Worm (Caenorhabditis elegans) whole organism, L1 larva: ENCODE results near the gene tag-250.

Experiments
- C04F5.9 ChIP-seq: sonication (generic microtip); optimal IDR thresholded peaks from 2 replicates; lab custom pipeline; 2016; ENCODE audit warnings: missing genetic modification characterization, missing compliant biosample characterization
- C16A3.4 ChIP-seq: fragments of 150-350 bp; optimal IDR thresholded peaks from 2 replicates; lab custom pipeline; 2014; ENCODE audit warnings: missing biosample characterization, missing genetic modification characterization
- aly-2 ChIP-seq: fragments of 150-350 bp; optimal IDR thresholded peaks from 2 replicates; lab custom pipeline; 2014; ENCODE audit warnings: missing biosample characterization, missing genetic modification characterization
- ama-1 ChIP-seq: fragments of 150-350 bp; optimal IDR thresholded peaks from 2 replicates; lab custom pipeline; 2014
- blmp-1 ChIP-seq: fragments of 150-350 bp; optimal IDR thresholded peaks from 2 replicates; lab custom pipeline; 2014; ENCODE audit warnings: missing biosample characterization, missing genetic modification characterization
- ceh-8 ChIP-seq: fragments of 200-800 bp; sonication (Bioruptor generic); optimal IDR thresholded peaks from 2 replicates; lab custom pipeline; 2018; ENCODE audit warnings: mild to moderate bottlenecking, missing genetic modification characterization, moderate library complexity, missing compliant biosample characterization
- ceh-82 ChIP-seq, 3 experiments: fragments of 150-350 bp in 1 of 3; sonication (generic microtip) in 2 of 3; optimal IDR thresholded peaks; 2 replicates each; lab custom pipeline; 2014 to 2017; ENCODE audit warnings: missing biosample characterization in 3 of 3, missing genetic modification characterization in 3 of 3
- ces-1 ChIP-seq: fragments of 150-350 bp; optimal IDR thresholded peaks from 2 replicates; lab custom pipeline; 2014; ENCODE audit warnings: missing biosample characterization, missing genetic modification reagents, missing genetic modification characterization
- dpl-1 ChIP-seq, 3 experiments: fragments of 150-350 bp in 2 of 3; sonication (generic microtip) in 1 of 3; optimal IDR thresholded peaks; 2 replicates each; lab custom pipeline; 2014 to 2017; ENCODE audit warnings: missing biosample characterization in 3 of 3, missing genetic modification characterization in 3 of 3, missing genetic modification reagents in 3 of 3
- efl-1 ChIP-seq, 4 experiments: fragments of 150-350 bp; optimal IDR thresholded peaks in 3 of 4; peaks in 1 of 4; 1 replicate in 1 of 4; 2 replicates in 3 of 4; lab custom pipeline; 2014; ENCODE audit warnings: missing biosample characterization in 2 of 4, missing genetic modification characterization in 2 of 4, missing genetic modification reagents in 2 of 4
- efl-3 ChIP-seq: fragments of 200-800 bp; sonication (Bioruptor generic); optimal IDR thresholded peaks from 2 replicates; lab custom pipeline; 2018; ENCODE audit warnings: mild to moderate bottlenecking, missing genetic modification characterization, missing compliant biosample characterization
- egl-13 ChIP-seq: sonication (generic microtip); optimal IDR thresholded peaks from 2 replicates; lab custom pipeline; 2016; ENCODE audit warnings: missing genotype, missing genetic modification reagents, missing genetic modification characterization, missing compliant biosample characterization
- egl-27 ChIP-seq, 2 experiments: fragments of 150-350 bp in 1 of 2; sonication (generic microtip); optimal IDR thresholded peaks; 3 replicates each; lab custom pipeline; 2017 to 2018; ENCODE audit warnings: missing biosample characterization in 2 of 2, missing genetic modification characterization in 2 of 2, missing genetic modification reagents in 2 of 2
- elt-2 ChIP-seq: sonication (generic microtip); optimal IDR thresholded peaks from 2 replicates; lab custom pipeline; 2016; ENCODE audit warnings: missing genetic modification characterization, mild to moderate bottlenecking, inconsistent platforms, missing compliant biosample characterization, missing genetic modification reagents
- elt-3 ChIP-seq, 6 experiments: fragments of 150-350 bp in 1 of 6; sonication (generic microtip); optimal IDR thresholded peaks; 2 replicates each; lab custom pipeline; 2017 to 2018; ENCODE audit warnings: missing biosample characterization in 6 of 6, missing genetic modification characterization in 6 of 6, inconsistent platforms in 1 of 6
- ets-5 ChIP-seq: fragments of 200-800 bp; sonication (Bioruptor generic); IDR thresholded peaks from 2 replicates; pipeline ENCODE4 v1.3.6; 2022; ENCODE audit warnings: missing genetic modification characterization, missing compliant biosample characterization
- fkh-10 ChIP-seq: sonication (generic microtip); optimal IDR thresholded peaks from 2 replicates; lab custom pipeline; 2017; ENCODE audit warnings: missing biosample characterization, missing genetic modification reagents, missing genetic modification characterization
- fkh-4 ChIP-seq: sonication (generic microtip); optimal IDR thresholded peaks from 2 replicates; lab custom pipeline; 2016; ENCODE audit warnings: missing compliant biosample characterization, missing genetic modification characterization, borderline replicate concordance
- fkh-8 ChIP-seq: sonication (generic microtip); optimal IDR thresholded peaks from 2 replicates; lab custom pipeline; 2016; ENCODE audit warnings: mild to moderate bottlenecking, missing genetic modification characterization, missing compliant biosample characterization
- isw-1 ChIP-seq: fragments of 200-800 bp; sonication (Bioruptor generic); IDR thresholded peaks from 2 replicates; pipeline ENCODE4 v1.3.6; 2022; ENCODE audit warnings: missing genetic modification characterization, missing compliant biosample characterization
- lin-14 ChIP-seq: fragments of 200-800 bp; sonication (Bioruptor generic); optimal IDR thresholded peaks from 2 replicates; lab custom pipeline; 2018; ENCODE audit warnings: mild to moderate bottlenecking, missing genetic modification characterization, moderate library complexity, missing compliant biosample characterization
- lin-15B ChIP-seq: fragments of 150-350 bp; sonication (generic microtip); optimal IDR thresholded peaks from 3 replicates; lab custom pipeline; 2014; ENCODE audit warnings: missing biosample characterization, missing genetic modification characterization
- lin-35 ChIP-seq, 2 experiments: fragments of 150-350 bp; optimal IDR thresholded peaks; 2 replicates each; lab custom pipeline; 2014; ENCODE audit warnings: missing biosample characterization in 2 of 2, missing genetic modification characterization in 2 of 2, missing genetic modification reagents in 2 of 2
- lsy-2 ChIP-seq, 2 experiments: fragments of 150-350 bp; optimal IDR thresholded peaks; 2 replicates each; lab custom pipeline; 2014; ENCODE audit warnings: missing biosample characterization in 2 of 2, missing genetic modification characterization in 2 of 2
- mdl-1 ChIP-seq, 2 experiments: fragments of 150-350 bp; optimal IDR thresholded peaks; 2 replicates each; lab custom pipeline; 2014 to 2017; ENCODE audit warnings: missing biosample characterization in 2 of 2, missing genetic modification characterization in 2 of 2, inconsistent platforms in 1 of 2
- mef-2 ChIP-seq: fragments of 150-350 bp; optimal IDR thresholded peaks from 2 replicates; lab custom pipeline; 2014; ENCODE audit warnings: missing biosample characterization, missing genetic modification characterization
- mep-1 ChIP-seq: fragments of 150-350 bp; optimal IDR thresholded peaks from 2 replicates; lab custom pipeline; 2014; ENCODE audit warnings: missing biosample characterization, missing genetic modification characterization
- nhr-19 ChIP-seq: fragments of 200-800 bp; sonication (Bioruptor generic); conservative IDR thresholded peaks from 2 replicates; pipeline ENCODE4 v1.3.6; 2022; ENCODE audit warnings: missing genetic modification characterization, missing compliant biosample characterization
- nhr-20 ChIP-seq: sonication (generic microtip); optimal IDR thresholded peaks from 2 replicates; lab custom pipeline; 2016; ENCODE audit warnings: mild to moderate bottlenecking, missing genetic modification characterization, missing compliant biosample characterization
- nhr-237 ChIP-seq: fragments of 150-350 bp; optimal IDR thresholded peaks from 2 replicates; lab custom pipeline; 2014; ENCODE audit warnings: missing biosample characterization, missing genetic modification characterization
- nhr-28 ChIP-seq: fragments of 150-350 bp; optimal IDR thresholded peaks from 2 replicates; lab custom pipeline; 2014; ENCODE audit warnings: missing biosample characterization, missing genetic modification characterization
- nhr-71 ChIP-seq: sonication (generic microtip); optimal IDR thresholded peaks from 2 replicates; lab custom pipeline; 2016; ENCODE audit warnings: mild to moderate bottlenecking, missing genetic modification characterization, moderate library complexity, missing compliant biosample characterization
- nhr-77 ChIP-seq: fragments of 150-350 bp; optimal IDR thresholded peaks from 2 replicates; lab custom pipeline; 2014; ENCODE audit warnings: missing biosample characterization, missing genetic modification characterization
- nhr-85 ChIP-seq: sonication (generic microtip); peaks from one replicate; lab custom pipeline; 2016; ENCODE audit warnings: missing genetic modification characterization, inconsistent platforms, missing compliant biosample characterization
- pqm-1 ChIP-seq: sonication (generic microtip); optimal IDR thresholded peaks from 3 replicates; lab custom pipeline; 2017; ENCODE audit warnings: missing biosample characterization, missing genetic modification characterization
- rnt-1 ChIP-seq: sonication (generic microtip); optimal IDR thresholded peaks from 2 replicates; lab custom pipeline; 2016; ENCODE audit warnings: mild to moderate bottlenecking, missing genetic modification characterization, moderate library complexity, missing compliant biosample characterization
- snu-23 ChIP-seq: sonication (generic microtip); optimal IDR thresholded peaks from 2 replicates; lab custom pipeline; 2016; ENCODE audit warnings: missing genetic modification characterization, missing compliant biosample characterization
- sptf-1 ChIP-seq: fragments of 150-350 bp; optimal IDR thresholded peaks from 2 replicates; lab custom pipeline; 2014; ENCODE audit warnings: missing biosample characterization, missing genetic modification characterization
- swsn-7 ChIP-seq: sonication (generic microtip); optimal IDR thresholded peaks from 2 replicates; lab custom pipeline; 2016; ENCODE audit warnings: missing genetic modification characterization, missing compliant biosample characterization
- tbx-2 ChIP-seq: sonication (generic microtip); optimal IDR thresholded peaks from 2 replicates; lab custom pipeline; 2016; ENCODE audit warnings: missing genetic modification characterization, missing compliant biosample characterization
- unc-30 ChIP-seq: sonication (generic microtip); optimal IDR thresholded peaks from 2 replicates; lab custom pipeline; 2017; ENCODE audit warnings: missing biosample characterization, missing genetic modification characterization
- unc-86 ChIP-seq: sonication (generic microtip); optimal IDR thresholded peaks from 2 replicates; lab custom pipeline; 2016; ENCODE audit warnings: missing genetic modification characterization, missing compliant biosample characterization
- vab-15 ChIP-seq: sonication (generic microtip); optimal IDR thresholded peaks from 2 replicates; lab custom pipeline; 2017; ENCODE audit warnings: missing genotype, mild to moderate bottlenecking, missing genetic modification characterization, missing compliant biosample characterization
- xbp-1 ChIP-seq: sonication (generic microtip); optimal IDR thresholded peaks from 2 replicates; lab custom pipeline; 2016; ENCODE audit warnings: missing genetic modification characterization, missing compliant biosample characterization
- zag-1 ChIP-seq: fragments of 150-350 bp; optimal IDR thresholded peaks from 2 replicates; lab custom pipeline; 2014; ENCODE audit warnings: missing biosample characterization, missing genetic modification characterization
- ztf-11 ChIP-seq, 2 experiments: sonication (generic microtip); optimal IDR thresholded peaks; 2 replicates each; lab custom pipeline; 2016 to 2017; ENCODE audit warnings: missing genetic modification characterization in 2 of 2, missing biosample characterization in 1 of 2, missing compliant biosample characterization in 1 of 2
- ztf-4 ChIP-seq: fragments of 150-350 bp; optimal IDR thresholded peaks from 2 replicates; lab custom pipeline; 2014; ENCODE audit warnings: missing biosample characterization, missing genetic modification characterization

The tag-250 gene

ce11 chrIII:7924821-7925220 lies at the start of gene tag-250:
TSS of gene tag-250 (minus strand) at chrIII:7924921.
- TF ChIP-seq nhr-19 (GFP tag; lab: Robert Waterston, UW) = no peak
- no peak for TF ChIP-seq aly-2 (tag; lab: Kevin White, UChicago)
- TF ChIP-seq pqm-1 (tag; lab: Kevin White, UChicago) = no peak

ce11 chrIII:7973968-7974607 lies 49.4 kb upstream of the tag-250 start:
- TF ChIP-seq nhr-19 (GFP tag; lab: Robert Waterston, UW) (peak; percentile 69), mep-1 (tag; lab: Kevin White, UChicago) (no peak), vab-15 (tag; lab: Kevin White, UChicago) (no peak), dpl-1 (GFP tag; optimal IDR thresholded peaks at IDR 0.05; lab: Kevin White, UChicago) (peak in 2 of 3 experiments; percentile 13 to 19), elt-3 (tag; optimal IDR thresholded peaks at IDR 0.05; lab: Kevin White, UChicago) (peak in 3 of 6 experiments; percentile 8 to 40 (median 8)), lin-15B (no peak), ama-1 (peak; percentile 27), mdl-1 (tag; optimal IDR thresholded peaks at IDR 0.05; lab: Kevin White, UChicago) (peak in 1 of 2 experiments; percentile 3), xbp-1 (peak; percentile 4), ztf-4 (tag; lab: Kevin White, UChicago) (peak; percentile 34), ets-5 (GFP tag; lab: Robert Waterston, UW) (no peak), nhr-85 (tag; lab: Kevin White, UChicago) (peak; percentile 70), C16A3.4 (tag; lab: Kevin White, UChicago) (peak; percentile 16), elt-2 (tag; lab: Kevin White, UChicago) (peak; percentile 34), lin-35 (GFP tag; optimal IDR thresholded peaks at IDR 0.05; lab: Kevin White, UChicago) (peak in 1 of 2 experiments; percentile 39), nhr-20 (tag; lab: Kevin White, UChicago) (peak; percentile 68), tbx-2 (peak; percentile 44), lin-14 (GFP tag; lab: Kevin White, UChicago) (peak; percentile 57), nhr-237 (tag; lab: Kevin White, UChicago) (no peak), nhr-71 (peak; percentile 56), efl-1 (optimal IDR thresholded peaks at IDR 0.05; lab: Kevin White, UChicago) (no peak), efl-1 (GFP tag; optimal IDR thresholded peaks at IDR 0.05 in 1 of 2; lab: Kevin White, UChicago) (peak in 1 of 2 experiments; percentile 82), snu-23 (GFP tag; lab: Kevin White, UChicago) (peak; percentile 50), blmp-1 (tag; lab: Kevin White, UChicago) (peak; percentile 58), ces-1 (GFP tag; lab: Kevin White, UChicago) (no peak), egl-27 (tag; optimal IDR thresholded peaks at IDR 0.05; lab: Kevin White, UChicago) (no peak), fkh-8 (tag; lab: Kevin White, UChicago) (no peak), lsy-2 (tag; optimal IDR thresholded peaks at IDR 0.05; lab: Kevin White, UChicago) (peak in 1 of 2 experiments; percentile 19)

ce11 chrIII:7973201-7973767 lies 48.6 kb upstream of the tag-250 start, which contains the start of the genes eef-1B.1 and aco-2:
TSS of gene eef-1B.1 (minus strand) at chrIII:7973386.
TSS of gene aco-2 (plus strand) at chrIII:7973717.
- TF ChIP-seq swsn-7 (tag; lab: Kevin White, UChicago) (peak; percentile 95), lin-14 (GFP tag; lab: Kevin White, UChicago) (peak; percentile 95), rnt-1 (peak; percentile 95), zag-1 (tag; lab: Kevin White, UChicago) (peak; percentile 2), nhr-77 (tag; lab: Kevin White, UChicago) (peak; percentile 87), elt-3 (tag; optimal IDR thresholded peaks at IDR 0.05; lab: Kevin White, UChicago) (peak in 5 of 6 experiments; percentile 53 to 97 (median 75)), isw-1 (peak; percentile 89), unc-30 (tag; lab: Kevin White, UChicago) (no peak), mef-2 (peak; percentile 33), blmp-1 (tag; lab: Kevin White, UChicago) (peak; percentile 95), ceh-82 (tag; optimal IDR thresholded peaks at IDR 0.05; lab: Kevin White, UChicago) (peak; percentile 88 to 95 (median 91)), nhr-28 (tag; lab: Kevin White, UChicago) (no peak), sptf-1 (no peak), efl-3 (no peak), ces-1 (GFP tag; lab: Kevin White, UChicago) (no peak), ets-5 (GFP tag; lab: Robert Waterston, UW) (no peak), fkh-10 (GFP tag; lab: Kevin White, UChicago) (peak; percentile 43), ztf-11 (tag; optimal IDR thresholded peaks at IDR 0.05; lab: Kevin White, UChicago) (peak in 1 of 2 experiments; percentile 70), nhr-19 (GFP tag; lab: Robert Waterston, UW) (peak; percentile 96), egl-13 (tag; lab: Kevin White, UChicago) (peak; percentile 82), C04F5.9 (tag; lab: Kevin White, UChicago) (peak; percentile 69), ceh-8 (GFP tag; lab: Kevin White, UChicago) (peak; percentile 64), fkh-4 (peak; percentile 26), unc-86 (peak; percentile 90)
